Fruit fly (Drosophila melanogaster) whole organism: ENCODE data around the gene Uro.

Experiments used
- CG8478 ChIP-seq: fragments of >200 bp; optimal IDR thresholded peaks from 2 replicates; lab custom pipeline; 2018; ENCODE audit warnings: inconsistent platforms
- Dll ChIP-seq: fragments of >200 bp; optimal IDR thresholded peaks from 2 replicates; lab custom pipeline; 2017
- pan ChIP-seq: fragments of >200 bp; optimal IDR thresholded peaks from 2 replicates; lab custom pipeline; 2017
- usp ChIP-seq: fragments of >200 bp; optimal IDR thresholded peaks from 2 replicates; lab custom pipeline; 2017; ENCODE audit warnings: missing biosample characterization, missing genetic modification characterization, mixed read lengths

DNA sequence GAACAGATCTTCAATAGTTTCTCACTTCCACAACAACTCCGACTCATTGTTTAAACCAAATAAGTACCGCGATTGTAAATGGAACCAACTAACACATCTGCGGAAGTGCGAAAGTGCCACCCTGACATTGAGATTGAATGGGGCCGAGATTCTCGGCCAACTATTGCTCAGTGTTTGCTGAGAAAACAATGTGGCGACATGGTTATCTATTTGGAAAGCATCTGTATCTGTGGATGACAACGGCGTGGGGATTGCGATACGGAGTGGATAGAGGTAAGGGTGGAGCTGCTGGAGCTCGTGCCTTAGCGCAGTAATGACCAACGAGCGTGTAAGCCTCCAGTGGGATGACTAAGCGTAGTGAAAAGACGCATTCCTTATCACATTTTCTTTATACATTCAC, 4.6 kb upstream of the Uro start:
- TF ChIP-seq CG8478 (lab: Kevin White, UChicago) (no peak), usp (GFP tag; lab: Kevin White, UChicago) (no peak), pan (lab: Kevin White, UChicago) (no peak), Dll (lab: Kevin White, UChicago) (no peak)
